Worm (Caenorhabditis elegans) whole organism, L2 larva: ENCODE data around the gene ZC190.6.

ENCODE experiments used
- aly-2 ChIP-seq: fragments of 150-350 bp; optimal IDR thresholded peaks from 2 replicates; lab custom pipeline; 2014; ENCODE audit warnings: missing biosample characterization, missing genetic modification characterization
- blmp-1 ChIP-seq: sonication (generic microtip); optimal IDR thresholded peaks from 2 replicates; lab custom pipeline; 2017; ENCODE audit warnings: missing genetic modification characterization, mild to moderate bottlenecking, missing compliant biosample characterization, antibody characterized with exemption, moderate library complexity; ENCODE audit not compliant: insufficient read depth
- fos-1 ChIP-seq: fragments of 150-350 bp; optimal IDR thresholded peaks from 2 replicates; lab custom pipeline; 2014; ENCODE audit warnings: missing biosample characterization, missing genetic modification characterization
- nhr-77 ChIP-seq: fragments of 150-350 bp; optimal IDR thresholded peaks from 2 replicates; lab custom pipeline; 2014; ENCODE audit warnings: missing biosample characterization, missing genetic modification characterization

DNA sequence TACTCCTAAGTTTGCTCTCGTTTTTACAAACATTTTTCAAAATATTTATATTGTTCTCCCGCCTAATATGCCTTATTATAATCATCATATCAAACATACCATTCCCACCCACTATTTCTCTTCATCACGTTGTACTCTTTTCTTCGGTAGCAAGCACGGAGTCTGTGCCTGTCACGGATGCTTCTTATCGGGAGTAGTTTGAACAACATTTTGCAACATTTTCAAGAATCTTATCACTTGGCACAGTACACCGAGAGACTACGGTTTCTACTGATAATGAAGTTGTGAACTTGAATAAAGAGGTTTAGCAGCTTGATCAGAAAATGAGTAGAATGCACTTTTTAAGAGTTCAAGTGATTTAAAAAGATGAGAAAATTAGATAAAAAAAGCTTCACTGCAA is 28.8 kb downstream of the ZC190.6 start:
- TF ChIP-seq blmp-1 (tag; lab: Kevin White, UChicago) (no peak), aly-2 (no peak), fos-1 (tag; lab: Kevin White, UChicago) (peak; percentile 98), nhr-77 (tag; lab: Kevin White, UChicago) (no peak)
